Fruit fly (Drosophila melanogaster) whole organism, embryonic: Measurements from ENCODE around the gene sky.

Experiments used
- CG10147 ChIP-seq: fragments of 200-800 bp; sonication (Bioruptor generic); optimal IDR thresholded peaks from 2 replicates; lab custom pipeline; 2019; ENCODE audit warnings: missing biosample characterization, mild to moderate bottlenecking, missing genetic modification characterization, moderate library complexity
- CG11398 ChIP-seq: fragments of 200-800 bp; sonication (Bioruptor generic); optimal IDR thresholded peaks from 2 replicates; lab custom pipeline; 2016; ENCODE audit warnings: missing biosample characterization, missing genetic modification characterization
- CG7839 ChIP-seq: fragments of 200-800 bp; sonication (Bioruptor generic); optimal IDR thresholded peaks from 3 replicates; lab custom pipeline; 2018; ENCODE audit warnings: missing biosample characterization, mild to moderate bottlenecking, missing genetic modification characterization, moderate library complexity
- Elba2 ChIP-seq: fragments of 200-800 bp; sonication (Bioruptor generic); optimal IDR thresholded peaks from 3 replicates; lab custom pipeline; 2016; ENCODE audit warnings: missing biosample characterization, missing genetic modification characterization
- Hmx ChIP-seq: fragments of 200-800 bp; sonication (Bioruptor generic); optimal IDR thresholded peaks from 2 replicates; lab custom pipeline; 2016; ENCODE audit warnings: missing biosample characterization, missing genetic modification characterization
- corto ChIP-seq: fragments of 200-800 bp; sonication (Bioruptor generic); optimal IDR thresholded peaks from 2 replicates; lab custom pipeline; 2016; ENCODE audit warnings: missing biosample characterization, mild to moderate bottlenecking, missing genetic modification characterization, moderate library complexity
- pum ChIP-seq: fragments of 200-800 bp; sonication (Bioruptor generic); optimal IDR thresholded peaks from 2 replicates; lab custom pipeline; 2016; ENCODE audit warnings: missing biosample characterization, missing genetic modification characterization
- zfh2 ChIP-seq: fragments of 200-800 bp; sonication (Bioruptor generic); optimal IDR thresholded peaks from 2 replicates; lab custom pipeline; 2016; ENCODE audit warnings: missing biosample characterization, missing genetic modification characterization

dm6 chr2L:20936061-20936390 is 17.3 kb upstream of the sky start:
- no peak for TF ChIP-seq Elba2 (GFP tag; lab: Kevin White, UChicago)
- no peak for TF ChIP-seq zfh2
- no peak for TF ChIP-seq pum (GFP tag; lab: Kevin White, UChicago)
- TF ChIP-seq CG7839 (tag; lab: Kevin White, UChicago), result no peak
- no peak for TF ChIP-seq CG10147
- no peak for TF ChIP-seq corto (GFP tag; lab: Kevin White, UChicago)
- no peak for TF ChIP-seq Hmx (GFP tag; lab: Kevin White, UChicago)
- no peak for TF ChIP-seq CG11398 (GFP tag; lab: Kevin White, UChicago)
